Fruit fly (Drosophila melanogaster): ENCODE results near the gene Vtld.
A peak's percentile ranks its signal among the peaks of the same experiment; 100 is the strongest.

Gene Vtld

dm6 chr3L:19794203-19794802 lies 34.1 kb downstream of the Vtld start (continued):
- TF ChIP-seq B-H2 (GFP tag; optimal IDR thresholded peaks at IDR 0.05) (peak; percentile 71), da (GFP tag; optimal IDR thresholded peaks at IDR 0.05) (peak; percentile 0), Usf (GFP tag; optimal IDR thresholded peaks at IDR 0.05) (peak; percentile 75), CG43689 (GFP tag; IDR thresholded peaks at IDR 0.05) (no peak), CG15696 (tag; optimal IDR thresholded peaks at IDR 0.05) (peak; percentile 30), Spps (tag; optimal IDR thresholded peaks at IDR 0.05) (peak; percentile 52), peb (GFP tag; IDR thresholded peaks at IDR 0.05) (peak; percentile 12; the same call in 1 of the 2 replicates), Tbp (GFP tag; optimal IDR thresholded peaks at IDR 0.05) (no peak), CG8089 (GFP tag; optimal IDR thresholded peaks at IDR 0.05) (peak; percentile 63), CG2712 (tag; optimal IDR thresholded peaks at IDR 0.05) (peak; percentile 88), nerfin-2 (GFP tag; IDR thresholded peaks at IDR 0.05; ENCODE audit: partially characterized antibody) (no peak), MBD-R2 (GFP tag; IDR thresholded peaks at IDR 0.05) (peak; percentile 45), Aef1 (GFP tag; IDR thresholded peaks at IDR 0.05) (no peak), CG4360 (GFP tag; IDR thresholded peaks at IDR 0.05) (no peak), Fer2 (tag; optimal IDR thresholded peaks at IDR 0.05) (peak; percentile 49), CG10654 (GFP tag; optimal IDR thresholded peaks at IDR 0.05) (peak; percentile 44), shn (GFP tag; optimal IDR thresholded peaks at IDR 0.05) (peak; percentile 74), lmd (GFP tag; IDR thresholded peaks at IDR 0.05) (peak; percentile 72), nerfin-1 (tag; optimal IDR thresholded peaks at IDR 0.05) (peak; percentile 84), CG17328 (GFP tag; IDR thresholded peaks at IDR 0.05) (peak; percentile 66), her (GFP tag; optimal IDR thresholded peaks at IDR 0.05) (peak; percentile 73), CG6254 (GFP tag; optimal IDR thresholded peaks at IDR 0.05) (peak; percentile 78), fu2 (GFP tag; optimal IDR thresholded peaks at IDR 0.05) (peak; percentile 71), CG10321 (GFP tag; IDR thresholded peaks at IDR 0.05) (0 out of 2 replicates have a peak, but pooled peaks have one; percentile 35), sr (GFP tag; IDR thresholded peaks at IDR 0.05) (peak; percentile 19; the same call in 1 of the 3 replicates), Hmx (GFP tag; optimal IDR thresholded peaks at IDR 0.05) (peak; percentile 69), CG1792 (GFP tag; optimal IDR thresholded peaks at IDR 0.05) (peak; percentile 53), CG18476 (GFP tag; optimal IDR thresholded peaks at IDR 0.05) (peak; percentile 84), CG13894 (tag; optimal IDR thresholded peaks at IDR 0.05) (no peak), Lim3 (GFP tag; IDR thresholded peaks at IDR 0.05) (no peak), oc (tag; optimal IDR thresholded peaks at IDR 0.05) (no peak), pros (GFP tag; optimal IDR thresholded peaks at IDR 0.05) (peak; percentile 51), tin (GFP tag; optimal IDR thresholded peaks at IDR 0.05) (peak; percentile 84), CG1529 (GFP tag; optimal IDR thresholded peaks at IDR 0.05) (peak; percentile 73), Gug (GFP tag; IDR thresholded peaks at IDR 0.05) (peak; percentile 54; the same call in 2 of the 4 replicates), CG16815 (GFP tag; optimal IDR thresholded peaks at IDR 0.05) (peak; percentile 72), salm (tag; optimal IDR thresholded peaks at IDR 0.05) (peak; percentile 76), otp (GFP tag; IDR thresholded peaks at IDR 0.05) (peak; percentile 56; the same call in 1 of the 3 replicates), Jarid2 (GFP tag; optimal IDR thresholded peaks at IDR 0.05) (peak; percentile 61), en (GFP tag; optimal IDR thresholded peaks at IDR 0.05) (peak; percentile 19), NC2β (GFP tag; optimal IDR thresholded peaks at IDR 0.05) (peak; percentile 65), Meics (GFP tag; optimal IDR thresholded peaks at IDR 0.05) (peak; percentile 94), Mad (GFP tag; optimal IDR thresholded peaks at IDR 0.05) (peak; percentile 78), Optix (GFP tag; IDR thresholded peaks at IDR 0.05) (peak; percentile 59; the same call in 2 of the 3 replicates), ranshi (GFP tag; IDR thresholded peaks at IDR 0.05) (peak; percentile 43), yki (optimal IDR thresholded peaks at IDR 0.05) (no peak), Drgx (GFP tag; IDR thresholded peaks at IDR 0.05) (peak; percentile 78), mld (GFP tag; IDR thresholded peaks at IDR 0.05; ENCODE audit: partially characterized antibody) (no peak), Trl (optimal IDR thresholded peaks at IDR 0.05) (no peak), Trl (GFP tag; optimal IDR thresholded peaks at IDR 0.05) (peak; percentile 78), CG8924 (tag; optimal IDR thresholded peaks at IDR 0.05) (peak; percentile 86), croc (GFP tag; conservative IDR thresholded peaks at IDR 0.05) (peak; percentile 49; the same call in 2 of the 3 replicates)

Measured in whole organism, embryonic.